Worm (Caenorhabditis elegans): Measurements from ENCODE around the gene C45G9.2.

The C45G9.2 gene

DNA sequence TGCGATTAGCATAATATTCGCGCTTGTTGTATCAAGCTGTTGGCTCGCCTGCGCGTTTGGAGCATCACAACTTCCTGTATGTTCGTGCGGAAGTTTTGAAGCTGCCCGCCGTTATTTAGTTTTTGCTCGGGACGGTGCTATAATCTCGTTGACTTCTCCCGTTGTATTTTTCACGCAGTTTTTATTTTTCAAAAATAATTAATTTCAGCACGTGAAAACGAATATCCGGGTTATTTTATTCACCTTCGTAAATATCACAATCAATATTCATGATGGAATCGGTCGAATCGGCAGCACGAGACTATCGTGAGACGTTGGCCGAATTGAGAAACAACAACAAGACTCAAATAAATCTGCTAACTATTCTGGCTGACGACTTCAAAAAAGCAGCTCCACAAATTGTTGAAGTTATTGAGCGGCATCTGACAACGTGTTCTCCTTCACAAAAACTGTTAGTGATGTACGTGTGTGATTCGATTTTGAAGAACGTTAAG is 43.7 kb upstream of the C45G9.2 start (continued):
- TF ChIP-seq tbp1 (GFP tag; optimal IDR thresholded peaks at IDR 0.05) (peak; percentile 48), athp-1 (tag; optimal IDR thresholded peaks at IDR 0.05) (peak; percentile 48), nfyb-1 (GFP tag; IDR thresholded peaks at IDR 0.05) (0 out of 2 replicates have a peak, but pooled peaks have one; percentile 65), D2030.7 (GFP tag; IDR thresholded peaks at IDR 0.05) (peak; percentile 55), madf-3 (GFP tag; IDR thresholded peaks at IDR 0.05) (no peak), nhr-120 (GFP tag; IDR thresholded peaks at IDR 0.05) (0 out of 2 replicates have a peak, but pooled peaks have one; percentile 4), F52B5.7 (tag; optimal IDR thresholded peaks at IDR 0.05) (peak; percentile 64), aptf-2 (GFP tag; conservative IDR thresholded peaks at IDR 0.05) (no peak), Y95B8A.8 (GFP tag; IDR thresholded peaks at IDR 0.05) (peak; percentile 84), mcd-1 (GFP tag; IDR thresholded peaks at IDR 0.05) (peak; percentile 50; the same call in 1 of the 2 replicates), die-1 (tag; optimal IDR thresholded peaks at IDR 0.05) (peak; percentile 23), tbx-9 (tag; optimal IDR thresholded peaks at IDR 0.05; ENCODE audit: borderline replicate concordance) (peak; percentile 63), C17E4.6 (GFP tag; IDR thresholded peaks at IDR 0.05) (no peak), F55B11.4 (tag; optimal IDR thresholded peaks at IDR 0.05; ENCODE audit: borderline replicate concordance, insufficient read depth) (no peak), lag-1 (GFP tag; IDR thresholded peaks at IDR 0.05) (no peak), snpc-4 (GFP tag; optimal IDR thresholded peaks at IDR 0.05) (no peak), snpc-4 (tag; optimal IDR thresholded peaks at IDR 0.05) (peak in 2 of 4 experiments; percentile 26 to 43), T26A5.8 (tag; optimal IDR thresholded peaks at IDR 0.05) (no peak), ztf-22 (GFP tag; optimal IDR thresholded peaks at IDR 0.05) (no peak), ceh-58 (GFP tag; IDR thresholded peaks at IDR 0.05) (no peak), pbrm-1 (GFP tag; IDR thresholded peaks at IDR 0.05) (peak; percentile 45; the same call in 1 of the 2 replicates), Y67H2A.10 (GFP tag; conservative IDR thresholded peaks at IDR 0.05) (peak; percentile 12; the same call in 1 of the 2 replicates), dpl-1 (GFP tag; optimal IDR thresholded peaks at IDR 0.05) (no peak), lir-1 (GFP tag; conservative IDR thresholded peaks at IDR 0.05) (peak; percentile 55; the same call in 1 of the 2 replicates), Y53F4B.3 (GFP tag; IDR thresholded peaks at IDR 0.05) (peak; percentile 53; the same call in 1 of the 2 replicates), snpc-1.1 (tag; optimal IDR thresholded peaks at IDR 0.05; ENCODE audit: insufficient read depth) (no peak), nhr-90 (tag; optimal IDR thresholded peaks at IDR 0.05) (peak; percentile 45), nfya-1 (tag; optimal IDR thresholded peaks at IDR 0.05; ENCODE audit: borderline replicate concordance, insufficient read depth) (no peak), lin-40 (tag; optimal IDR thresholded peaks at IDR 0.05) (peak; percentile 28), F39B2.1 (GFP tag; IDR thresholded peaks at IDR 0.05) (0 out of 2 replicates have a peak, but pooled peaks have one; percentile 58), zfh-2 (GFP tag; conservative IDR thresholded peaks at IDR 0.05) (no peak), hmg-1.2 (GFP tag; IDR thresholded peaks at IDR 0.05) (peak; percentile 27; the same call in 1 of the 2 replicates), lin-26 (GFP tag; IDR thresholded peaks at IDR 0.05) (no peak), lsl-1 (GFP tag; optimal IDR thresholded peaks at IDR 0.05) (peak; percentile 14), F22D6.2 (tag; optimal IDR thresholded peaks at IDR 0.05) (no peak), Y79H2A.3 (GFP tag; conservative IDR thresholded peaks at IDR 0.05) (peak; percentile 67; the same call in 1 of the 2 replicates), F57C9.4 (tag; optimal IDR thresholded peaks at IDR 0.05) (no peak), hrde-1 (tag; optimal IDR thresholded peaks at IDR 0.05; ENCODE audit: borderline replicate concordance) (peak; percentile 58), let-607 (tag; optimal IDR thresholded peaks at IDR 0.05) (peak in 1 of 2 experiments; percentile 21), ztf-26 (tag; optimal IDR thresholded peaks at IDR 0.05) (peak; percentile 66), madf-8 (GFP tag; conservative IDR thresholded peaks at IDR 0.05) (no peak), K12H6.12 (tag; optimal IDR thresholded peaks at IDR 0.05) (no peak), lin-54 (GFP tag; optimal IDR thresholded peaks at IDR 0.05) (peak; percentile 52), mxl-1 (tag; optimal IDR thresholded peaks at IDR 0.05) (no peak), rec-8 (tag; optimal IDR thresholded peaks at IDR 0.05) (no peak), sdz-38 (tag; optimal IDR thresholded peaks at IDR 0.05) (no peak), repo-1 (tag; optimal IDR thresholded peaks at IDR 0.05) (peak; percentile 62)
